Fruit fly (Drosophila melanogaster): ENCODE results near the gene CCT2.
A peak's percentile ranks its signal among the peaks of the same experiment; 100 is the strongest.

CCT2 gene

DNA sequence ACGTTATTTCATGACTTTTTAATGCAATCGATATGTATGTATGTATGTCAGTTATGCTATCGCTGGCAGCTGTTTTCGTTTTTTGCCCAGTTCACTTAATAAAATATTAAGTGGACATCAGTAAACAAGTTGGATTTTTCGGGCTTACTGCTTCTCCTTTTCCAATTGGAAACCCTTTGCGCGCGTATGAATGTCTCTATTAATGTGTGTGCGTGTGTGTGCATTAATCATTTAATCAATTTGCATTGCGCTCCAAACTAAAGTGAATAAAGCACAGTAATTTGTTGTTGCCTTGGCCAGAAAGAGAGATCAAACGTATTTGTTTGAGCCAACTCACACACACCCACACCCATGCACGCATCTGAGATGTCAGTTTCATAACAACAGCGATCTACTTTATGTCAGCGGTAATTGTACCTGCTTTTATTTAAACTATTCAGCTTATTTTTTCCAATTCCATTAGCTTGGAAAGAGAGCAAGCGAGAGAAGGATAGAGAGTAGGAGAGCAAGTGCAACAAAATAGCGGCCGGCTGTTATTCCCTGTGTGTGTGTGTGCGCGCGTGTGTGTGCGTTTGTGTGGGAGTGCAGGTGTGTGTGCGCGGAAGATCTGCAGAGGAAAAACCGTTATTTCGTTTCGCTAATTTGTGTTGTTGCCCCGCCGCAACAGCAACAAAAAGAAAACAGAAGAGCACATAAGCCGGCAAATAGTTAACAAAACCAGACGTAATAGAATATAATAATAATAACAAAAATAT lies 21.0 kb downstream of the CCT2 start:
- peak; percentile 91 for TF ChIP-seq dsx (GFP tag; optimal IDR thresholded peaks at IDR 0.05; ENCODE audit: poor library complexity, severe bottlenecking)
- TF ChIP-seq Sox102F (GFP tag; optimal IDR thresholded peaks at IDR 0.05), result no peak
- TF ChIP-seq Eip78C (GFP tag), result peak; percentile 40

DNA sequence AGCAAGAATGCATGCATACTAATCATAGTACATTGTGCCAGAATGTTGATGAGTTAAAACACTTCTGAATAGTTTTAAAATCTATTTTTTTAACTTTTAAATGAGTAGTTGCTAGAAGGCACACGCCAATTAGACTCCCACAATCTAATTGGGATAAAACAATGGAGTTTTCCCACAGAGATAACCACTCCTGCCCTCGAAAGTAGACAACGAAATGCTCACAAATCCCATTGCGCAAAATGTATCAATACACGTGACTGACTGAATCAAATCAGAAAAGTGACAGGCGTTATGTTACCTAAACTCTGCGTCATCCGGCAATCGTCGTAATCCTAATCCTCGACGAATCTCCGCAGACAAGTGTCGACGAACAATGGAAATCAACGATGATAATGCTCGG lies 28.5 kb downstream of the CCT2 start:
- TF ChIP-seq fd59A (GFP tag; optimal IDR thresholded peaks at IDR 0.05), result no peak
- no peak for TF ChIP-seq achi (GFP tag; optimal IDR thresholded peaks at IDR 0.05)
- no peak for TF ChIP-seq Lpt (GFP tag; optimal IDR thresholded peaks at IDR 0.05)
- no peak for TF ChIP-seq fkh (GFP tag; optimal IDR thresholded peaks at IDR 0.05)
- TF ChIP-seq CG8632 (GFP tag; optimal IDR thresholded peaks at IDR 0.05), result no peak
- no peak for TF ChIP-seq CG10631 (GFP tag; optimal IDR thresholded peaks at IDR 0.05)
- TF ChIP-seq CG6163 (GFP tag; IDR thresholded peaks at IDR 0.05), result no peak
- TF ChIP-seq salr (GFP tag; optimal IDR thresholded peaks at IDR 0.05), result no peak
- TF ChIP-seq net (GFP tag; optimal IDR thresholded peaks at IDR 0.05), result no peak
- no peak for TF ChIP-seq cyc (GFP tag; optimal IDR thresholded peaks at IDR 0.05)
- no peak for TF ChIP-seq CG11902 (GFP tag; optimal IDR thresholded peaks at IDR 0.05)
- TF ChIP-seq CG6808 (GFP tag; optimal IDR thresholded peaks at IDR 0.05), result no peak

DNA sequence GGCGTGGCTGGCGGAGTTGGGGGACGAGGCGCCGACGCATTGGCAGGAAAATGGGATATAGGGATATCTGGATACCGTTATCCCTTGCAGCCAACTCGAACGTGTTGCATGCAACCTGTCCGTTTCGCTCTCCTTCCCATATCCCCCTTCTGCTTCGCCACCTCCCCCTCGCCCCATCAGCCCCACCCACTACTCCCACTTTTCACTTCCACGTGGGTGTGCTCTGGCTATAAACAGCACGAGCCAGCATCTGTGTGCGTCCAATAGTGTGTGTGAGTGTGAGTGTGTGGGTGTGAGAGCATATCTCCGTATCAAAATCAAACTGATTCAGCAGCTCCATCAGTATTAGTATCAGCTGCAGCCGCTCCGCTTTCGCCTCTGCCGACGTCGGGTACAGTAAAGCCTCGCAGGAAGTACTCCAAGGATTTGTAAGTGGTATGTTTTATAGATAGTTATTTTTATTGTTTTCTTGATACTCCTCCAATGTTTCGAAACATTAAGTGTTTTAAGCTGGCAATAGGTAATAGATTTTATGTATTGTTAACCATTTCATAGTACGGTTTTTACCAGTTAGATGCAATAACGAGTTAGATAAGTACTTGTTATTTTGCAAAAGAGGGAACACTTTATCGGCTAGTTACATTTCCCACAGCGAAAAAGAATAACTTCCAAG lies 29.8 kb downstream of the CCT2 start:
- TF ChIP-seq achi (GFP tag; optimal IDR thresholded peaks at IDR 0.05), result no peak
- TF ChIP-seq svp (GFP tag), result peak; percentile 78
- no peak for TF ChIP-seq dac (GFP tag; optimal IDR thresholded peaks at IDR 0.05)
- TF ChIP-seq Smox (GFP tag; optimal IDR thresholded peaks at IDR 0.05), result no peak
- TF ChIP-seq CG10631 (GFP tag; optimal IDR thresholded peaks at IDR 0.05), result no peak
- peak; percentile 34 for TF ChIP-seq topi (GFP tag; optimal IDR thresholded peaks at IDR 0.05)
- no peak for TF ChIP-seq pdm3 (GFP tag; optimal IDR thresholded peaks at IDR 0.05)
- no peak for TF ChIP-seq vri (GFP tag; optimal IDR thresholded peaks at IDR 0.05)
- TF ChIP-seq eg (GFP tag; IDR thresholded peaks at IDR 0.05), result 0 out of 3 replicates have a peak, but pooled peaks have one; percentile 55
- no peak for TF ChIP-seq Hr38 (GFP tag; optimal IDR thresholded peaks at IDR 0.05)
- TF ChIP-seq CG8632 (GFP tag; optimal IDR thresholded peaks at IDR 0.05), result no peak
- peak; percentile 47 for TF ChIP-seq CG6276 (GFP tag; optimal IDR thresholded peaks at IDR 0.05)
- no peak for TF ChIP-seq fd59A (GFP tag; optimal IDR thresholded peaks at IDR 0.05)
- no peak for TF ChIP-seq Gug (GFP tag; IDR thresholded peaks at IDR 0.05)
- no peak for TF ChIP-seq CG7368 (GFP tag; optimal IDR thresholded peaks at IDR 0.05)
- TF ChIP-seq CG1621 (tag; optimal IDR thresholded peaks at IDR 0.05), result no peak
- peak; percentile 58 for TF ChIP-seq Hr4 (GFP tag; optimal IDR thresholded peaks at IDR 0.05)
- peak; percentile 38 for TF ChIP-seq cyc (GFP tag; optimal IDR thresholded peaks at IDR 0.05)
- TF ChIP-seq CG32006 (GFP tag; optimal IDR thresholded peaks at IDR 0.05), result no peak
- no peak for TF ChIP-seq CG11294 (GFP tag; IDR thresholded peaks at IDR 0.05)
- TF ChIP-seq CG10669 (GFP tag; optimal IDR thresholded peaks at IDR 0.05), result peak; percentile 37
- 0 out of 3 replicates have a peak, but pooled peaks have one; percentile 27 for TF ChIP-seq CG6163 (GFP tag; IDR thresholded peaks at IDR 0.05)
- no peak for TF ChIP-seq Ets21C (GFP tag; optimal IDR thresholded peaks at IDR 0.05)
- TF ChIP-seq Eip78C (GFP tag), result peak; percentile 87
- no peak for TF ChIP-seq Hr39 (GFP tag; optimal IDR thresholded peaks at IDR 0.05)
- TF ChIP-seq CG6808 (GFP tag; optimal IDR thresholded peaks at IDR 0.05), result peak; percentile 30
- TF ChIP-seq fkh (GFP tag; optimal IDR thresholded peaks at IDR 0.05), result no peak
- TF ChIP-seq ss (GFP tag; optimal IDR thresholded peaks at IDR 0.05), result peak in 1 of 2 experiments; percentile 6
- no peak for TF ChIP-seq spab (GFP tag; optimal IDR thresholded peaks at IDR 0.05)
- TF ChIP-seq Sox14 (GFP tag; optimal IDR thresholded peaks at IDR 0.05), result no peak
- no peak for TF ChIP-seq OdsH (GFP tag; optimal IDR thresholded peaks at IDR 0.05)
- TF ChIP-seq CG6854 (GFP tag; optimal IDR thresholded peaks at IDR 0.05), result no peak
- peak; percentile 12 for TF ChIP-seq Ets96B (tag; optimal IDR thresholded peaks at IDR 0.05)
- no peak for TF ChIP-seq Eip93F (GFP tag; optimal IDR thresholded peaks at IDR 0.05)
- no peak for TF ChIP-seq CG31627 (GFP tag; optimal IDR thresholded peaks at IDR 0.05)
- TF ChIP-seq CG16779 (tag; optimal IDR thresholded peaks at IDR 0.05), result no peak
- TF ChIP-seq CG11762 (GFP tag; optimal IDR thresholded peaks at IDR 0.05; ENCODE audit: insufficient read depth), result peak; percentile 10
- TF ChIP-seq CG3032 (tag; optimal IDR thresholded peaks at IDR 0.05), result no peak
- TF ChIP-seq esn (GFP tag; optimal IDR thresholded peaks at IDR 0.05), result no peak
